Worm (Caenorhabditis elegans): Measurements from ENCODE around the gene exc-9.

- TF ChIP-seq nhr-11 (tag; optimal IDR thresholded peaks at IDR 0.05) (no peak), elt-2 (tag; optimal IDR thresholded peaks at IDR 0.05) (no peak), nhr-28 (tag; optimal IDR thresholded peaks at IDR 0.05) (no peak), lin-13 (GFP tag; optimal IDR thresholded peaks at IDR 0.05) (no peak)
These were observed 25.8 kb downstream of the exc-9 start, which contains the start of gene C49H3.4 for ce11 chrIV:7914991-7915390.
